Worm (Caenorhabditis elegans) whole organism, L1 larva: ENCODE measurements around the gene F35D2.6.

Experiments
- alr-1 ChIP-seq: fragments of 200-800 bp; sonication (Bioruptor generic); optimal IDR thresholded peaks from 2 replicates; lab custom pipeline; 2018; ENCODE audit warnings: borderline replicate concordance, mild to moderate bottlenecking, missing genetic modification characterization, missing compliant biosample characterization
- aly-2 ChIP-seq: fragments of 150-350 bp; optimal IDR thresholded peaks from 2 replicates; lab custom pipeline; 2014; ENCODE audit warnings: missing biosample characterization, missing genetic modification characterization
- ama-1 ChIP-seq: fragments of 150-350 bp; optimal IDR thresholded peaks from 2 replicates; lab custom pipeline; 2014
- blmp-1 ChIP-seq: fragments of 150-350 bp; optimal IDR thresholded peaks from 2 replicates; lab custom pipeline; 2014; ENCODE audit warnings: missing biosample characterization, missing genetic modification characterization
- ceh-63 ChIP-seq: fragments of 200-800 bp; sonication (Bioruptor generic); optimal IDR thresholded peaks from 2 replicates; lab custom pipeline; 2018; ENCODE audit warnings: mild to moderate bottlenecking, missing genetic modification characterization, missing compliant biosample characterization
- ceh-88 ChIP-seq: fragments of 200-800 bp; sonication (Bioruptor generic); IDR thresholded peaks from 2 replicates; pipeline ENCODE4 v1.3.6; 2022; ENCODE audit warnings: missing genetic modification characterization, missing compliant biosample characterization
- ceh-90 ChIP-seq: sonication (generic microtip); optimal IDR thresholded peaks from 2 replicates; lab custom pipeline; 2016; ENCODE audit warnings: missing genetic modification characterization, missing compliant biosample characterization
- ces-1 ChIP-seq: fragments of 150-350 bp; optimal IDR thresholded peaks from 2 replicates; lab custom pipeline; 2014; ENCODE audit warnings: missing biosample characterization, missing genetic modification reagents, missing genetic modification characterization
- dpl-1 ChIP-seq, 3 experiments: fragments of 150-350 bp in 2 of 3; sonication (generic microtip) in 1 of 3; optimal IDR thresholded peaks; 2 replicates each; lab custom pipeline; 2014 to 2017; ENCODE audit warnings: missing biosample characterization in 3 of 3, missing genetic modification characterization in 3 of 3, missing genetic modification reagents in 3 of 3
- efl-1 ChIP-seq, 4 experiments: fragments of 150-350 bp; optimal IDR thresholded peaks in 3 of 4; peaks in 1 of 4; 1 replicate in 1 of 4; 2 replicates in 3 of 4; lab custom pipeline; 2014; ENCODE audit warnings: missing biosample characterization in 2 of 4, missing genetic modification characterization in 2 of 4, missing genetic modification reagents in 2 of 4
- elt-2 ChIP-seq: sonication (generic microtip); optimal IDR thresholded peaks from 2 replicates; lab custom pipeline; 2016; ENCODE audit warnings: missing genetic modification characterization, mild to moderate bottlenecking, inconsistent platforms, missing compliant biosample characterization, missing genetic modification reagents
- elt-3 ChIP-seq, 6 experiments: fragments of 150-350 bp in 1 of 6; sonication (generic microtip); optimal IDR thresholded peaks; 2 replicates each; lab custom pipeline; 2017 to 2018; ENCODE audit warnings: missing biosample characterization in 6 of 6, missing genetic modification characterization in 6 of 6, inconsistent platforms in 1 of 6
- fkh-10 ChIP-seq: sonication (generic microtip); optimal IDR thresholded peaks from 2 replicates; lab custom pipeline; 2017; ENCODE audit warnings: missing biosample characterization, missing genetic modification reagents, missing genetic modification characterization
- fkh-4 ChIP-seq: sonication (generic microtip); optimal IDR thresholded peaks from 2 replicates; lab custom pipeline; 2016; ENCODE audit warnings: missing compliant biosample characterization, missing genetic modification characterization, borderline replicate concordance
- fkh-8 ChIP-seq: sonication (generic microtip); optimal IDR thresholded peaks from 2 replicates; lab custom pipeline; 2016; ENCODE audit warnings: mild to moderate bottlenecking, missing genetic modification characterization, missing compliant biosample characterization
- grh-1 ChIP-seq: fragments of 200-800 bp; sonication (Bioruptor generic); IDR thresholded peaks from 2 replicates; pipeline ENCODE4 v1.3.6; 2022; ENCODE audit warnings: missing genetic modification reagents, missing genetic modification characterization, missing compliant biosample characterization
- hpl-2 ChIP-seq: fragments of 150-350 bp; optimal IDR thresholded peaks from 2 replicates; lab custom pipeline; 2014; ENCODE audit warnings: missing biosample characterization, missing genetic modification reagents, missing genetic modification characterization
- irx-1 ChIP-seq: sonication (generic microtip); optimal IDR thresholded peaks from 2 replicates; lab custom pipeline; 2016; ENCODE audit warnings: missing genetic modification characterization, missing compliant biosample characterization
- jun-1 ChIP-seq: fragments of 150-350 bp; optimal IDR thresholded peaks from 2 replicates; lab custom pipeline; 2014; ENCODE audit warnings: missing biosample characterization, missing genetic modification reagents, missing genetic modification characterization
- lin-14 ChIP-seq: fragments of 200-800 bp; sonication (Bioruptor generic); optimal IDR thresholded peaks from 2 replicates; lab custom pipeline; 2018; ENCODE audit warnings: mild to moderate bottlenecking, missing genetic modification characterization, moderate library complexity, missing compliant biosample characterization
- lin-15B ChIP-seq: fragments of 150-350 bp; sonication (generic microtip); optimal IDR thresholded peaks from 3 replicates; lab custom pipeline; 2014; ENCODE audit warnings: missing biosample characterization, missing genetic modification characterization
- lsy-2 ChIP-seq, 2 experiments: fragments of 150-350 bp; optimal IDR thresholded peaks; 2 replicates each; lab custom pipeline; 2014; ENCODE audit warnings: missing biosample characterization in 2 of 2, missing genetic modification characterization in 2 of 2
- mdl-1 ChIP-seq, 2 experiments: fragments of 150-350 bp; optimal IDR thresholded peaks; 2 replicates each; lab custom pipeline; 2014 to 2017; ENCODE audit warnings: missing biosample characterization in 2 of 2, missing genetic modification characterization in 2 of 2, inconsistent platforms in 1 of 2
- mep-1 ChIP-seq: fragments of 150-350 bp; optimal IDR thresholded peaks from 2 replicates; lab custom pipeline; 2014; ENCODE audit warnings: missing biosample characterization, missing genetic modification characterization
- nhr-20 ChIP-seq: sonication (generic microtip); optimal IDR thresholded peaks from 2 replicates; lab custom pipeline; 2016; ENCODE audit warnings: mild to moderate bottlenecking, missing genetic modification characterization, missing compliant biosample characterization
- nhr-47 ChIP-seq: sonication (generic microtip); optimal IDR thresholded peaks from 2 replicates; lab custom pipeline; 2016; ENCODE audit warnings: mild to moderate bottlenecking, missing genetic modification characterization, moderate library complexity, missing compliant biosample characterization
- nhr-71 ChIP-seq: sonication (generic microtip); optimal IDR thresholded peaks from 2 replicates; lab custom pipeline; 2016; ENCODE audit warnings: mild to moderate bottlenecking, missing genetic modification characterization, moderate library complexity, missing compliant biosample characterization
- nhr-76 ChIP-seq: sonication (generic microtip); optimal IDR thresholded peaks from 2 replicates; lab custom pipeline; 2017; ENCODE audit warnings: missing biosample characterization, missing genetic modification characterization
- nhr-85 ChIP-seq: sonication (generic microtip); peaks from one replicate; lab custom pipeline; 2016; ENCODE audit warnings: missing genetic modification characterization, inconsistent platforms, missing compliant biosample characterization
- pag-3 ChIP-seq: sonication (generic microtip); optimal IDR thresholded peaks from 2 replicates; lab custom pipeline; 2017; ENCODE audit warnings: missing genetic modification characterization, mild to moderate bottlenecking, missing compliant biosample characterization, antibody characterized with exemption, borderline replicate concordance; ENCODE audit not compliant: insufficient read depth
- pqm-1 ChIP-seq: sonication (generic microtip); optimal IDR thresholded peaks from 3 replicates; lab custom pipeline; 2017; ENCODE audit warnings: missing biosample characterization, missing genetic modification characterization
- rnt-1 ChIP-seq: sonication (generic microtip); optimal IDR thresholded peaks from 2 replicates; lab custom pipeline; 2016; ENCODE audit warnings: mild to moderate bottlenecking, missing genetic modification characterization, moderate library complexity, missing compliant biosample characterization
- skn-1 ChIP-seq: fragments of 150-350 bp; optimal IDR thresholded peaks from 2 replicates; lab custom pipeline; 2014; ENCODE audit warnings: missing biosample characterization, missing genetic modification characterization
- snpc-4 ChIP-seq: fragments of 150-350 bp; optimal IDR thresholded peaks from 2 replicates; lab custom pipeline; 2014; ENCODE audit warnings: missing biosample characterization, missing genetic modification characterization
- snu-23 ChIP-seq: sonication (generic microtip); optimal IDR thresholded peaks from 2 replicates; lab custom pipeline; 2016; ENCODE audit warnings: missing genetic modification characterization, missing compliant biosample characterization
- sptf-1 ChIP-seq: fragments of 150-350 bp; optimal IDR thresholded peaks from 2 replicates; lab custom pipeline; 2014; ENCODE audit warnings: missing biosample characterization, missing genetic modification characterization
- swsn-7 ChIP-seq: sonication (generic microtip); optimal IDR thresholded peaks from 2 replicates; lab custom pipeline; 2016; ENCODE audit warnings: missing genetic modification characterization, missing compliant biosample characterization
- unc-130 ChIP-seq: fragments of 150-350 bp; optimal IDR thresholded peaks from 2 replicates; lab custom pipeline; 2017; ENCODE audit warnings: missing biosample characterization, missing genetic modification characterization, inconsistent platforms
- unc-30 ChIP-seq: sonication (generic microtip); optimal IDR thresholded peaks from 2 replicates; lab custom pipeline; 2017; ENCODE audit warnings: missing biosample characterization, missing genetic modification characterization
- unc-86 ChIP-seq: sonication (generic microtip); optimal IDR thresholded peaks from 2 replicates; lab custom pipeline; 2016; ENCODE audit warnings: missing genetic modification characterization, missing compliant biosample characterization
- vab-15 ChIP-seq: sonication (generic microtip); optimal IDR thresholded peaks from 2 replicates; lab custom pipeline; 2017; ENCODE audit warnings: missing genotype, mild to moderate bottlenecking, missing genetic modification characterization, missing compliant biosample characterization
- zag-1 ChIP-seq: fragments of 150-350 bp; optimal IDR thresholded peaks from 2 replicates; lab custom pipeline; 2014; ENCODE audit warnings: missing biosample characterization, missing genetic modification characterization
- ztf-11 ChIP-seq, 2 experiments: sonication (generic microtip); optimal IDR thresholded peaks; 2 replicates each; lab custom pipeline; 2016 to 2017; ENCODE audit warnings: missing genetic modification characterization in 2 of 2, missing biosample characterization in 1 of 2, missing compliant biosample characterization in 1 of 2
- ztf-4 ChIP-seq: fragments of 150-350 bp; optimal IDR thresholded peaks from 2 replicates; lab custom pipeline; 2014; ENCODE audit warnings: missing biosample characterization, missing genetic modification characterization

F35D2.6 gene

ce11 chrII:7616141-7616540 is 38.6 kb downstream of the F35D2.6 start, which contains the start of gene cdc-42:
Gene cdc-42, plus strand, starts transcription at chrII:7616452.
- TF ChIP-seq ces-1: no peak
- TF ChIP-seq nhr-85 (tag; lab: Kevin White, UChicago): peak; percentile 37
- no peak for TF ChIP-seq unc-30 (tag; lab: Kevin White, UChicago)
- TF ChIP-seq efl-1 (optimal IDR thresholded peaks at IDR 0.05; lab: Kevin White, UChicago): no peak
- peak in 1 of 2 experiments; percentile 78 for TF ChIP-seq efl-1 (GFP tag; optimal IDR thresholded peaks at IDR 0.05 in 1 of 2; lab: Kevin White, UChicago)
- TF ChIP-seq skn-1 (tag; lab: Kevin White, UChicago): peak; percentile 16

ce11 chrII:7618212-7618611 is 40.7 kb downstream of the F35D2.6 start:
- TF ChIP-seq ces-1 (no peak), mep-1 (peak; percentile 6), snu-23 (no peak), efl-1 (optimal IDR thresholded peaks at IDR 0.05; lab: Kevin White, UChicago) (no peak), efl-1 (GFP tag; optimal IDR thresholded peaks at IDR 0.05 in 1 of 2; lab: Kevin White, UChicago) (peak in 1 of 2 experiments; percentile 63), rnt-1 (tag; lab: Kevin White, UChicago) (no peak), blmp-1 (tag; lab: Kevin White, UChicago) (no peak), nhr-76 (tag; lab: Kevin White, UChicago) (no peak)

ce11 chrII:7620413-7620812 is 42.9 kb downstream of the F35D2.6 start, which contains the start of gene R07G3.8:
Gene R07G3.8, minus strand, starts transcription at chrII:7620513.
- TF ChIP-seq fkh-8 (tag; lab: Kevin White, UChicago) (no peak), ceh-63 (GFP tag; lab: Kevin White, UChicago) (no peak), snpc-4 (tag; lab: Kevin White, UChicago) (no peak), swsn-7 (tag; lab: Kevin White, UChicago) (no peak)

ce11 chrII:7621513-7621912 is 44.0 kb downstream of the F35D2.6 start:
- TF ChIP-seq ceh-90 (tag; lab: Kevin White, UChicago) (no peak), blmp-1 (tag; lab: Kevin White, UChicago) (peak; percentile 100), ama-1 (lab: Kevin White, UChicago) (no peak), lin-14 (GFP tag; lab: Kevin White, UChicago) (peak; percentile 75), ceh-88 (no peak), ceh-63 (GFP tag; lab: Kevin White, UChicago) (no peak), pqm-1 (tag; lab: Kevin White, UChicago) (no peak), elt-2 (tag; lab: Kevin White, UChicago) (no peak), fkh-4 (no peak), ztf-11 (tag; optimal IDR thresholded peaks at IDR 0.05; lab: Kevin White, UChicago) (no peak), sptf-1 (tag; lab: Kevin White, UChicago) (no peak), mep-1 (peak; percentile 52), jun-1 (tag; lab: Kevin White, UChicago) (no peak), aly-2 (tag; lab: Kevin White, UChicago) (no peak), lsy-2 (tag; optimal IDR thresholded peaks at IDR 0.05; lab: Kevin White, UChicago) (peak in 1 of 2 experiments; percentile 31), rnt-1 (tag; lab: Kevin White, UChicago) (no peak), fkh-8 (tag; lab: Kevin White, UChicago) (no peak), unc-130 (tag; lab: Kevin White, UChicago) (no peak), mdl-1 (tag; optimal IDR thresholded peaks at IDR 0.05; lab: Kevin White, UChicago) (no peak), dpl-1 (GFP tag; optimal IDR thresholded peaks at IDR 0.05; lab: Kevin White, UChicago) (no peak), ztf-4 (tag; lab: Kevin White, UChicago) (no peak), swsn-7 (tag; lab: Kevin White, UChicago) (no peak), efl-1 (optimal IDR thresholded peaks at IDR 0.05; lab: Kevin White, UChicago) (no peak), efl-1 (GFP tag; optimal IDR thresholded peaks at IDR 0.05 in 1 of 2; lab: Kevin White, UChicago) (peak in 1 of 2 experiments; percentile 71), snpc-4 (tag; lab: Kevin White, UChicago) (no peak), vab-15 (tag; lab: Kevin White, UChicago) (peak; percentile 37), lin-15B (tag; lab: Kevin White, UChicago) (no peak), nhr-71 (tag; lab: Kevin White, UChicago) (peak; percentile 37), zag-1 (tag; lab: Kevin White, UChicago) (no peak), hpl-2 (no peak), elt-3 (tag; optimal IDR thresholded peaks at IDR 0.05; lab: Kevin White, UChicago) (peak in 1 of 6 experiments; percentile 20), unc-86 (tag; lab: Kevin White, UChicago) (no peak), fkh-10 (GFP tag; lab: Kevin White, UChicago) (no peak), alr-1 (tag; lab: Kevin White, UChicago) (no peak), nhr-20 (tag; lab: Kevin White, UChicago) (no peak), nhr-76 (tag; lab: Kevin White, UChicago) (no peak), irx-1 (no peak), nhr-47 (tag; lab: Kevin White, UChicago) (no peak), grh-1 (GFP tag; lab: Robert Waterston, UW) (no peak), snu-23 (peak; percentile 38), nhr-85 (tag; lab: Kevin White, UChicago) (peak; percentile 48), pag-3 (tag; lab: Kevin White, UChicago) (no peak)
